Worm (Caenorhabditis elegans): ENCODE results near the gene F44B9.8.

DNA sequence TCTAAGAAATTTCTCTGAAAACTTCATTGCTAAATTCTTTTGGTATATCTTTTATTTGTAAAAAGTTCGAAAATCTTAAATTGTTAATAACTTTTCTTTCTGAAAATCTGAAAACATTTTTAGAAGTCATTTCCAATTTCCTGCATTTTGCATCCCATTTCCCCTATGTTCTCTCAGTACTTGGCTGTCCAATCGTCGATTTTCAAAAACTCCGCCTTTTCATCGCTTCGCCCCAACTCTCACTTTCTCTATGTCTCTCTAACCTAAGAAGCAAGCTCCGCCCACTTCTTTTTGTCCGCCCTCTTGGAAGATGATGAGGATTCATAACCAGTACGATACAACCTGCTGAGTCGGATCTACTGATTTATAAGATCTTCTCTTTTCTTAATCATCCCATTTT lies 35.7 kb upstream of the F44B9.8 start:
- TF ChIP-seq pha-4 (tag; optimal IDR thresholded peaks at IDR 0.05) (no peak), M03D4.4 (tag; optimal IDR thresholded peaks at IDR 0.05) (no peak), unc-62 (GFP tag; optimal IDR thresholded peaks at IDR 0.05) (no peak), lin-13 (tag; optimal IDR thresholded peaks at IDR 0.05) (no peak), elt-1 (tag; optimal IDR thresholded peaks at IDR 0.05; ENCODE audit: borderline replicate concordance, insufficient read depth) (no peak), ces-1 (GFP tag; optimal IDR thresholded peaks at IDR 0.05) (no peak), lsy-2 (tag; optimal IDR thresholded peaks at IDR 0.05) (peak; percentile 66), ztf-11 (tag; optimal IDR thresholded peaks at IDR 0.05) (no peak), snpc-4 (tag; optimal IDR thresholded peaks at IDR 0.05) (no peak), sem-2 (GFP tag; optimal IDR thresholded peaks at IDR 0.05) (no peak), elt-3 (tag; optimal IDR thresholded peaks at IDR 0.05) (no peak), nhr-12 (tag; optimal IDR thresholded peaks at IDR 0.05) (no peak)

Measured in whole organism, mixed stage, embryonic.